Worm (Caenorhabditis elegans): ENCODE data around the gene W02C12.2.

- TF ChIP-seq elt-3 (tag; optimal IDR thresholded peaks at IDR 0.05), result no peak
- TF ChIP-seq zip-8 (tag; optimal IDR thresholded peaks at IDR 0.05), result no peak
- TF ChIP-seq snpc-4 (tag; optimal IDR thresholded peaks at IDR 0.05), result no peak
- no peak for TF ChIP-seq unc-62 (GFP tag; optimal IDR thresholded peaks at IDR 0.05)
- no peak for TF ChIP-seq lin-32 (GFP tag; optimal IDR thresholded peaks at IDR 0.05)
- no peak for TF ChIP-seq blmp-1 (tag; optimal IDR thresholded peaks at IDR 0.05)
Observed at ce11 chrIV:4009923-4010322, 2.1 kb upstream of the W02C12.2 start.
